Worm (Caenorhabditis elegans): ENCODE measurements around the gene clec-126.

Gene clec-126

DNA sequence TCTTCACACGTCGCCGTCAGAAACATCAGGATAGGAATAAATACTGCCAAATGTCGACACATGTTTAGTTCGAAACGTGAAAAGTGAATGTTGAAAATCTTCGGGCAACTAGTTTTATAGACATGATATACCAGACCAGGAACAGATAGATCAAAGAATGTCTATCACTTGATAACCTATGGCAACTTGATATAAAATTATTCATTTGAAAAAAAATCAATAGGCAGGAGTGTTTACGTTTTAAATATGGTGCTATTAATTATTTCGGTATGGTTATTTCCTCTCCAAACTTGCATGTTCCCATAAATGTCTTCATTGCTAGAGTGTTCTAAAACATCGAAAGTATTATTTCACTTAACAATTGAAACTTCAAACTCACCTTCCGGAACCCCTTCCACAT lies 42.3 kb downstream of the clec-126 start, which contains the start of gene W10G11.2:
W10G11.2 (minus strand) TSS at position 101 of the 400 bp plus-strand sequence.
- TF ChIP-seq ama-1 (optimal IDR thresholded peaks at IDR 0.05) (no peak), nhr-237 (tag; optimal IDR thresholded peaks at IDR 0.05) (no peak), nhr-10 (tag; optimal IDR thresholded peaks at IDR 0.05) (no peak), ztf-4 (tag; optimal IDR thresholded peaks at IDR 0.05) (no peak), mdl-1 (tag; optimal IDR thresholded peaks at IDR 0.05) (no peak), F13H6.1 (tag; optimal IDR thresholded peaks at IDR 0.05) (no peak), ztf-11 (tag; optimal IDR thresholded peaks at IDR 0.05) (no peak), ZK546.5 (tag; optimal IDR thresholded peaks at IDR 0.05) (no peak), crh-2 (tag; optimal IDR thresholded peaks at IDR 0.05) (no peak), nhr-25 (tag; optimal IDR thresholded peaks at IDR 0.05) (no peak)

- TF ChIP-seq crh-2 (tag; optimal IDR thresholded peaks at IDR 0.05) (no peak), alr-1 (tag; optimal IDR thresholded peaks at IDR 0.05) (no peak), unc-39 (tag; optimal IDR thresholded peaks at IDR 0.05) (no peak), mbf-1 (tag; optimal IDR thresholded peaks at IDR 0.05) (no peak), unc-55 (GFP tag; optimal IDR thresholded peaks at IDR 0.05) (no peak)
Observed at ce11 chrII:3562419-3562818, 43.1 kb downstream of the clec-126 start, which contains the start of gene W10G11.3. W10G11.3 (minus strand) TSS chrII:3562519.

DNA sequence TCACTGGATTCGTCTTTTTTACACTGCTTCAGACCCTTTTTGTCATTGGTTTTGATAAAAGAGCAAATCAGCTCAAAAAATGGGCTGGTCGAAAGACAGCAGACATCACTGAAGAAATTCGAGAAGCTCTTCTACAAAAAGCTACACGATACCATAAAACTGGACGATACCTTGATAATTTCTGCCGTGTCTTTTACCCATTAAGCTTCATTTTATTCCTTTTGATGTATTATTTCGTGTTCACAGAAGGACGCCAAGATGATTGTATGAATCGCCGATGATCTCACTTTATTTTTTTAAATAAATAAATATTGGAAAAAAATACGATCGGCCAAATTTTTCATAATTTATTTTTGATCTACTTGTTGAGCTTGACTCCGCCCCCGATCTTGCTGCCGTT lies 47.8 kb downstream of the clec-126 start:
- TF ChIP-seq skn-1 (tag; optimal IDR thresholded peaks at IDR 0.05) (no peak), lin-39 (tag; optimal IDR thresholded peaks at IDR 0.05) (no peak)

DNA sequence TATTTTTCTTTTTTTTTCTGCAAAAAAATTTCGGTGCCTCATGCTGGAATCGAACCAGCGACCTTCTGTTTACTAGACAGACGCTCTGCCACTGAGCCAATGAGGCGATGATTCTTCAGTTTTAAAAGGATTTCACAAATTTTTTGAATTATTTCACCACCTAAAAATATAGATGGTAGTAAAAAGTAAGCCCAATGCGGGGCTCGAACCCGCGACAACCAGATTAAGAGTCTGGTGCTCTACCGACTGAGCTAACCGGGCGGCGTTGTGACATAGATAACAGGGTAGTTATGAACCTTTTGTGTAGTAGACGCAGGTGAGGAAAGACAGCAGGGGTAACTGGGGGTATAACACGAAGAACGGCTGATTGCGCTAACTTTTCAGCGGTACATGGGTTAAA lies 48.3 kb downstream of the clec-126 start:
- TF ChIP-seq sma-3 (GFP tag; optimal IDR thresholded peaks at IDR 0.05) (peak; percentile 22), gmeb-1 (tag; optimal IDR thresholded peaks at IDR 0.05) (peak; percentile 39)

- TF ChIP-seq nhr-77 (tag; optimal IDR thresholded peaks at IDR 0.05) (no peak), elt-1 (tag; optimal IDR thresholded peaks at IDR 0.05) (no peak), mbf-1 (tag; optimal IDR thresholded peaks at IDR 0.05) (no peak), Y55F3AM.14 (GFP tag; optimal IDR thresholded peaks at IDR 0.05) (no peak), mdl-1 (tag; optimal IDR thresholded peaks at IDR 0.05) (no peak), R02D3.7 (tag; optimal IDR thresholded peaks at IDR 0.05) (no peak), sem-4 (tag; optimal IDR thresholded peaks at IDR 0.05) (no peak), zag-1 (tag; optimal IDR thresholded peaks at IDR 0.05) (no peak), lsy-2 (tag; optimal IDR thresholded peaks at IDR 0.05) (no peak), sma-3 (GFP tag; optimal IDR thresholded peaks at IDR 0.05) (no peak), fos-1 (tag; optimal IDR thresholded peaks at IDR 0.05) (no peak), unc-55 (GFP tag; optimal IDR thresholded peaks at IDR 0.05) (no peak), lin-13 (GFP tag; optimal IDR thresholded peaks at IDR 0.05) (no peak), gmeb-1 (tag; optimal IDR thresholded peaks at IDR 0.05) (no peak), ceh-82 (tag; optimal IDR thresholded peaks at IDR 0.05) (no peak), ama-1 (optimal IDR thresholded peaks at IDR 0.05) (no peak), skn-1 (tag; optimal IDR thresholded peaks at IDR 0.05) (no peak), sma-9 (GFP tag; optimal IDR thresholded peaks at IDR 0.05) (no peak), sma-9 (tag; optimal IDR thresholded peaks at IDR 0.05) (no peak), elt-3 (tag; optimal IDR thresholded peaks at IDR 0.05) (no peak), F13H6.1 (tag; optimal IDR thresholded peaks at IDR 0.05) (no peak)
Observed at ce11 chrII:3569118-3569517, 49.8 kb downstream of the clec-126 start, which contains the start of gene clec-127. clec-127 (minus strand) TSS chrII:3569218.
